Comparison of ENCODE assay signal across 3 fruit fly cellular contexts in genomic region chr2L:2425652-2426192, dm6.
A peak's percentile ranks its signal among the peaks of the same experiment; 100 is the strongest.
TF ChIP-seq lines count a peak whose summit lies in the region.

No protein-coding gene starts in this region.

- no peak for TF ChIP-seq CTCF in whole organism, embryonic (GFP tag; optimal IDR thresholded peaks at IDR 0.05; lab: Kevin White, UChicago)

TF ChIP-seq in whole organism, embryonic, 481 proteins besides CTCF, POLR2A, EP300 and RAD21:
- TF ChIP-seq Ets65A (GFP tag; lab: Kevin White, UChicago) (peak; percentile 37), CG4360 (GFP tag; IDR thresholded peaks at IDR 0.05; lab: Robert Waterston, UW) (no peak), Side (GFP tag; optimal IDR thresholded peaks at IDR 0.05; lab: Kevin White, UChicago) (no peak), salm (tag; optimal IDR thresholded peaks at IDR 0.05; lab: Kevin White, UChicago) (no peak), CG11504 (tag; optimal IDR thresholded peaks at IDR 0.05; lab: Kevin White, UChicago) (no peak), hkb (optimal IDR thresholded peaks at IDR 0.05; lab: Kevin White, UChicago) (no peak), hkb (GFP tag; IDR thresholded peaks at IDR 0.05; lab: Robert Waterston, UW) (no peak), pros (GFP tag; optimal IDR thresholded peaks at IDR 0.05; lab: Kevin White, UChicago) (no peak), NK7.1 (GFP tag; optimal IDR thresholded peaks at IDR 0.05; lab: Kevin White, UChicago) (no peak), lab (GFP tag; optimal IDR thresholded peaks at IDR 0.05; lab: Kevin White, UChicago) (no peak), dysf (GFP tag; IDR thresholded peaks at IDR 0.05; lab: Robert Waterston, UW) (no peak), nom (GFP tag; optimal IDR thresholded peaks at IDR 0.05; lab: Kevin White, UChicago) (peak; percentile 10), CG10654 (GFP tag; optimal IDR thresholded peaks at IDR 0.05; lab: Kevin White, UChicago) (no peak), dmrt99B (tag; optimal IDR thresholded peaks at IDR 0.05; lab: Kevin White, UChicago) (no peak), Bteb2 (GFP tag; optimal IDR thresholded peaks at IDR 0.05; lab: Kevin White, UChicago) (no peak), CG18599 (GFP tag; optimal IDR thresholded peaks at IDR 0.05; lab: Kevin White, UChicago) (no peak)

TF ChIP-seq in whole organism, prepupa, 60 proteins besides CTCF, POLR2A, EP300 and RAD21:
- TF ChIP-seq Eip78C (GFP tag; lab: Kevin White, UChicago) = peak; percentile 5
- no peak for TF ChIP-seq CG11902 (GFP tag; optimal IDR thresholded peaks at IDR 0.05; lab: Kevin White, UChicago)
- TF ChIP-seq ss (GFP tag; optimal IDR thresholded peaks at IDR 0.05; lab: Kevin White, UChicago) = peak; percentile 2 to 48
- TF ChIP-seq achi (GFP tag; optimal IDR thresholded peaks at IDR 0.05; lab: Kevin White, UChicago) = no peak
- no peak for TF ChIP-seq salr (GFP tag; optimal IDR thresholded peaks at IDR 0.05; lab: Kevin White, UChicago)
- peak; percentile 95 for TF ChIP-seq dsx (GFP tag; optimal IDR thresholded peaks at IDR 0.05; lab: Kevin White, UChicago; ENCODE audit: poor library complexity, severe bottlenecking)
- TF ChIP-seq CG3919 (GFP tag; optimal IDR thresholded peaks at IDR 0.05; lab: Kevin White, UChicago) = peak; percentile 3

TF ChIP-seq in whole organism, pupa, 21 proteins besides CTCF, POLR2A, EP300 and RAD21:
- TF ChIP-seq CG34367 (tag; optimal IDR thresholded peaks at IDR 0.05; lab: Kevin White, UChicago) = no peak
- TF ChIP-seq EcR (GFP tag; optimal IDR thresholded peaks at IDR 0.05; lab: Kevin White, UChicago) = peak; percentile 66
- TF ChIP-seq CG13204 (GFP tag; optimal IDR thresholded peaks at IDR 0.05; lab: Kevin White, UChicago) = peak; percentile 61
